Worm (Caenorhabditis elegans): Measurements from ENCODE around the gene nlp-24.

The nlp-24 gene

ce11 chrV:11589433-11589832 is 26.7 kb upstream of the nlp-24 start, which contains the start of gene srx-82:
TSS of gene srx-82 (plus strand) at chrV:11589733.
- no peak for TF ChIP-seq hmg-1.1 (GFP tag; IDR thresholded peaks at IDR 0.05)

ce11 chrV:11593427-11593826 is 22.7 kb upstream of the nlp-24 start, which contains the start of gene srx-80:
TSS of gene srx-80 (plus strand) at chrV:11593727.
- TF ChIP-seq F26F4.8 (GFP tag; conservative IDR thresholded peaks at IDR 0.05) = no peak

ce11 chrV:11593888-11594287 is 22.3 kb upstream of the nlp-24 start:
- TF ChIP-seq nhr-48 (tag; optimal IDR thresholded peaks at IDR 0.05) (no peak), unc-62 (GFP tag; optimal IDR thresholded peaks at IDR 0.05 in 1 of 2) (peak in 1 of 2 experiments; percentile 94), unc-62 (tag; optimal IDR thresholded peaks at IDR 0.05) (no peak)

- no peak for TF ChIP-seq pqm-1 (tag; optimal IDR thresholded peaks at IDR 0.05)
- TF ChIP-seq zip-11 (GFP tag; IDR thresholded peaks at IDR 0.05) = no peak
- no peak for TF ChIP-seq vab-7 (GFP tag; IDR thresholded peaks at IDR 0.05)
These were observed 17.4 kb upstream of the nlp-24 start, which contains the start of gene srx-84 for ce11 chrV:11598807-11599206. TSS of gene srx-84 (plus strand) at chrV:11599107.

- TF ChIP-seq unc-62 (GFP tag; optimal IDR thresholded peaks at IDR 0.05 in 1 of 2) = peak in 1 of 2 experiments; percentile 18
- no peak for TF ChIP-seq unc-62 (tag; optimal IDR thresholded peaks at IDR 0.05)
- TF ChIP-seq aha-1 (tag) = peak; percentile 94
- TF ChIP-seq F26F4.8 (GFP tag; conservative IDR thresholded peaks at IDR 0.05) = no peak
- TF ChIP-seq dmd-8 (GFP tag; IDR thresholded peaks at IDR 0.05) = no peak
- TF ChIP-seq madf-9 (GFP tag; conservative IDR thresholded peaks at IDR 0.05) = no peak
These were observed 15.4 kb upstream of the nlp-24 start, which contains the start of gene F35B12.9 for ce11 chrV:11600800-11601199. TSS of gene F35B12.9 (plus strand) at chrV:11601171.

- TF ChIP-seq dve-1 (tag; optimal IDR thresholded peaks at IDR 0.05; ENCODE audit: insufficient read depth) (peak; percentile 41), pqm-1 (tag; optimal IDR thresholded peaks at IDR 0.05) (peak; percentile 14), dmd-6 (GFP tag; IDR thresholded peaks at IDR 0.05) (peak; percentile 23; the same call in 1 of the 2 replicates), nhr-48 (tag; optimal IDR thresholded peaks at IDR 0.05) (no peak), vab-7 (GFP tag; IDR thresholded peaks at IDR 0.05) (no peak), gei-8 (GFP tag; optimal IDR thresholded peaks at IDR 0.05) (no peak), dpl-1 (GFP tag; optimal IDR thresholded peaks at IDR 0.05) (no peak), nhr-77 (tag; optimal IDR thresholded peaks at IDR 0.05) (no peak), nhr-25 (tag; optimal IDR thresholded peaks at IDR 0.05; ENCODE audit: borderline replicate concordance, insufficient read depth) (no peak), nhr-11 (tag; optimal IDR thresholded peaks at IDR 0.05) (no peak), nhr-28 (tag; optimal IDR thresholded peaks at IDR 0.05) (peak; percentile 60), ceh-82 (tag; optimal IDR thresholded peaks at IDR 0.05) (no peak), lim-7 (GFP tag; IDR thresholded peaks at IDR 0.05) (no peak), aha-1 (tag) (peak; percentile 35), mes-2 (tag; optimal IDR thresholded peaks at IDR 0.05; ENCODE audit: poor library complexity, severe bottlenecking) (no peak), daf-16 (GFP tag; optimal IDR thresholded peaks at IDR 0.05) (no peak), daf-16 (tag; optimal IDR thresholded peaks at IDR 0.05) (peak; percentile 86), mxl-3 (GFP tag; optimal IDR thresholded peaks at IDR 0.05) (no peak)
These were observed 11.7 kb upstream of the nlp-24 start, which contains the start of gene dhs-20 for ce11 chrV:11604484-11604883. TSS of gene dhs-20 (minus strand) at chrV:11604563.

- no peak for TF ChIP-seq nhr-10 (tag; optimal IDR thresholded peaks at IDR 0.05)
- TF ChIP-seq dmd-6 (GFP tag; IDR thresholded peaks at IDR 0.05) = no peak
- no peak for TF ChIP-seq sdz-12 (GFP tag; optimal IDR thresholded peaks at IDR 0.05)
- no peak for TF ChIP-seq daf-19 (GFP tag; conservative IDR thresholded peaks at IDR 0.05)
- TF ChIP-seq ztf-11 (tag; optimal IDR thresholded peaks at IDR 0.05) = no peak
- no peak for TF ChIP-seq ceh-20 (GFP tag; IDR thresholded peaks at IDR 0.05)
- no peak for TF ChIP-seq ceh-32 (tag; optimal IDR thresholded peaks at IDR 0.05; ENCODE audit: poor library complexity)
- TF ChIP-seq nhr-48 (tag; optimal IDR thresholded peaks at IDR 0.05) = no peak
- TF ChIP-seq vab-7 (GFP tag; IDR thresholded peaks at IDR 0.05) = no peak
- TF ChIP-seq lin-15B (tag; optimal IDR thresholded peaks at IDR 0.05) = no peak
- TF ChIP-seq arid-1 (GFP tag; conservative IDR thresholded peaks at IDR 0.05) = no peak
- no peak for TF ChIP-seq hlh-11 (tag; optimal IDR thresholded peaks at IDR 0.05)
- TF ChIP-seq ZK546.5 (tag; optimal IDR thresholded peaks at IDR 0.05) = no peak
These were observed 10.9 kb upstream of the nlp-24 start for ce11 chrV:11605227-11605626.
